Fruit fly (Drosophila melanogaster): Measurements from ENCODE around the gene CG43774.

DNA sequence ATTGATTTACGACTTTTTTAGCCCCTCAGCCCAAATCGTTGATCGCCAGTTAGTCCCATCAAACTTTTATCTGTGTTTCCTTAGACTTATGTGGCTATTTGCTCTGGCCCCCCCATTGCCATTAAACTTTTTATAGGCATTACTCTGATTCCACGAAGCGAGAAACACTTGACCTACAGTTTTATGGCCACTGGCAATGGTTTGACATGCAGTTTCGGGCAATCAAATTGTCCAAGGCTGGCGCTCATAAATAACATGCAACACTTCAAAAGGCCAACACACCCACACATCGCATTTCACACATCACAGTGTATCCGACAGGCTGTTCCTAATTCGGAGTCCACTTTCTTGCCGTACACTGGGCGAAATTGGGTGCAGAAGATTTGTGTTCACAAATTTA is 40.1 kb upstream of the CG43774 start:
- TF ChIP-seq lola (GFP tag; optimal IDR thresholded peaks at IDR 0.05) (no peak), unpg (GFP tag; optimal IDR thresholded peaks at IDR 0.05) (no peak)
